Worm (Caenorhabditis elegans) whole organism, L2 larva: ENCODE data around the gene T24C4.3.

ENCODE experiments used
- C34F6.9 ChIP-seq: fragments of 150-350 bp; optimal IDR thresholded peaks from 2 replicates; lab custom pipeline; 2014; ENCODE audit warnings: missing biosample characterization, missing genetic modification characterization
- F13H6.1 ChIP-seq: sonication (generic microtip); optimal IDR thresholded peaks from 2 replicates; lab custom pipeline; 2016; ENCODE audit warnings: missing genetic modification characterization, missing compliant biosample characterization
- R02D3.7 ChIP-seq: fragments of 150-350 bp; optimal IDR thresholded peaks from 2 replicates; lab custom pipeline; 2014; ENCODE audit warnings: missing biosample characterization, missing genetic modification characterization
- Y55F3AM.14 ChIP-seq: fragments of 200-800 bp; sonication (Bioruptor generic); optimal IDR thresholded peaks from 2 replicates; lab custom pipeline; 2018; ENCODE audit warnings: mild to moderate bottlenecking, missing genetic modification characterization, missing compliant biosample characterization
- ZK546.5 ChIP-seq: sonication (generic microtip); optimal IDR thresholded peaks from 2 replicates; lab custom pipeline; 2017; ENCODE audit warnings: missing biosample characterization, missing genetic modification characterization
- alr-1 ChIP-seq: fragments of 150-350 bp; optimal IDR thresholded peaks from 2 replicates; lab custom pipeline; 2014; ENCODE audit warnings: missing biosample characterization, missing genetic modification characterization
- ama-1 ChIP-seq: fragments of 150-350 bp; optimal IDR thresholded peaks from 2 replicates; lab custom pipeline; 2018; ENCODE audit warnings: inconsistent platforms
- blmp-1 ChIP-seq: sonication (generic microtip); optimal IDR thresholded peaks from 2 replicates; lab custom pipeline; 2017; ENCODE audit warnings: missing genetic modification characterization, mild to moderate bottlenecking, missing compliant biosample characterization, antibody characterized with exemption, moderate library complexity; ENCODE audit not compliant: insufficient read depth
- ceh-82 ChIP-seq: fragments of 150-350 bp; optimal IDR thresholded peaks from 2 replicates; lab custom pipeline; 2014; ENCODE audit warnings: missing biosample characterization, missing genetic modification characterization
- crh-2 ChIP-seq: sonication (generic microtip); optimal IDR thresholded peaks from 2 replicates; lab custom pipeline; 2017; ENCODE audit warnings: missing biosample characterization, missing genetic modification characterization
- dmd-4 ChIP-seq: sonication (generic microtip); optimal IDR thresholded peaks from 2 replicates; lab custom pipeline; 2017; ENCODE audit warnings: missing biosample characterization, missing genetic modification characterization
- egl-27 ChIP-seq: sonication (generic microtip); optimal IDR thresholded peaks from 3 replicates; lab custom pipeline; 2017; ENCODE audit warnings: missing biosample characterization, missing genetic modification reagents, missing genetic modification characterization
- elt-1 ChIP-seq: fragments of 150-350 bp; optimal IDR thresholded peaks from 2 replicates; lab custom pipeline; 2014; ENCODE audit warnings: missing biosample characterization, missing genetic modification characterization
- elt-3 ChIP-seq: sonication (generic microtip); optimal IDR thresholded peaks from 2 replicates; lab custom pipeline; 2017; ENCODE audit warnings: missing biosample characterization, missing genetic modification characterization
- fos-1 ChIP-seq: fragments of 150-350 bp; optimal IDR thresholded peaks from 2 replicates; lab custom pipeline; 2014; ENCODE audit warnings: missing biosample characterization, missing genetic modification characterization
- lin-11 ChIP-seq: fragments of 150-350 bp; sonication (generic microtip); optimal IDR thresholded peaks from 2 replicates; lab custom pipeline; 2014; ENCODE audit warnings: missing biosample characterization, missing genetic modification characterization, inconsistent platforms, mixed read lengths
- lin-13 ChIP-seq: fragments of 150-350 bp; optimal IDR thresholded peaks from 2 replicates; lab custom pipeline; 2014; ENCODE audit warnings: missing biosample characterization, missing genetic modification reagents, missing genetic modification characterization
- lin-39 ChIP-seq: fragments of 150-350 bp; optimal IDR thresholded peaks from 2 replicates; lab custom pipeline; 2014; ENCODE audit warnings: missing biosample characterization, missing genetic modification reagents, missing genetic modification characterization
- lsy-2 ChIP-seq, 2 experiments: fragments of 150-350 bp in 1 of 2; sonication (generic microtip) in 1 of 2; optimal IDR thresholded peaks; 2 replicates each; lab custom pipeline; 2014 to 2017; ENCODE audit warnings: missing biosample characterization in 2 of 2, missing genetic modification characterization in 2 of 2
- mab-5 ChIP-seq: fragments of 150-350 bp; optimal IDR thresholded peaks from 2 replicates; lab custom pipeline; 2014; ENCODE audit warnings: missing biosample characterization, missing genetic modification characterization
- mdl-1 ChIP-seq, 2 experiments: fragments of 150-350 bp in 1 of 2; sonication (generic microtip) in 1 of 2; optimal IDR thresholded peaks; 2 replicates each; lab custom pipeline; 2017; ENCODE audit warnings: missing biosample characterization in 2 of 2, missing genetic modification characterization in 2 of 2
- nhr-11 ChIP-seq: fragments of 150-350 bp; optimal IDR thresholded peaks from 2 replicates; lab custom pipeline; 2014; ENCODE audit warnings: missing biosample characterization, missing genetic modification characterization
- nhr-12 ChIP-seq: fragments of 150-350 bp; optimal IDR thresholded peaks from 2 replicates; lab custom pipeline; 2014; ENCODE audit warnings: missing biosample characterization, missing genetic modification characterization
- nhr-129 ChIP-seq: fragments of 150-350 bp; optimal IDR thresholded peaks from 2 replicates; lab custom pipeline; 2014; ENCODE audit warnings: missing biosample characterization, missing genetic modification characterization
- nhr-21 ChIP-seq: fragments of 150-350 bp; optimal IDR thresholded peaks from 2 replicates; lab custom pipeline; 2014; ENCODE audit warnings: missing biosample characterization, missing genetic modification characterization
- nhr-23 ChIP-seq: fragments of 150-350 bp; optimal IDR thresholded peaks from 2 replicates; lab custom pipeline; 2014; ENCODE audit warnings: missing biosample characterization, missing genetic modification reagents, missing genetic modification characterization
- nhr-237 ChIP-seq: fragments of 150-350 bp; optimal IDR thresholded peaks from 2 replicates; lab custom pipeline; 2014; ENCODE audit warnings: missing biosample characterization, missing genetic modification characterization
- nhr-25 ChIP-seq: fragments of 150-350 bp; sonication (generic microtip); optimal IDR thresholded peaks from 3 replicates; lab custom pipeline; 2014; ENCODE audit warnings: missing biosample characterization, missing genetic modification characterization
- nhr-6 ChIP-seq: fragments of 150-350 bp; optimal IDR thresholded peaks from 2 replicates; lab custom pipeline; 2014; ENCODE audit warnings: missing biosample characterization, missing genetic modification characterization
- nhr-77 ChIP-seq: fragments of 150-350 bp; optimal IDR thresholded peaks from 2 replicates; lab custom pipeline; 2014; ENCODE audit warnings: missing biosample characterization, missing genetic modification characterization
- peb-1 ChIP-seq: fragments of 150-350 bp; optimal IDR thresholded peaks from 2 replicates; lab custom pipeline; 2014; ENCODE audit warnings: missing biosample characterization, missing genetic modification characterization
- sem-4 ChIP-seq: fragments of 150-350 bp; optimal IDR thresholded peaks from 2 replicates; lab custom pipeline; 2014; ENCODE audit warnings: missing biosample characterization, missing genetic modification reagents, missing genetic modification characterization
- skn-1 ChIP-seq: sonication (generic microtip); optimal IDR thresholded peaks from 2 replicates; lab custom pipeline; 2017; ENCODE audit warnings: missing biosample characterization, missing genetic modification characterization
- sma-9 ChIP-seq, 2 experiments: fragments of 150-350 bp in 1 of 2; sonication (generic microtip) in 1 of 2; optimal IDR thresholded peaks; 2 replicates each; lab custom pipeline; 2014 to 2016; ENCODE audit warnings: missing genetic modification characterization in 2 of 2, mild to moderate bottlenecking in 1 of 2, missing biosample characterization in 1 of 2, missing compliant biosample characterization in 1 of 2, missing genetic modification reagents in 1 of 2, moderate library complexity in 1 of 2
- unc-39 ChIP-seq: fragments of 150-350 bp; optimal IDR thresholded peaks from 2 replicates; lab custom pipeline; 2014; ENCODE audit warnings: missing biosample characterization, missing genetic modification characterization
- unc-55 ChIP-seq: fragments of 150-350 bp; sonication (generic microtip); optimal IDR thresholded peaks from 3 replicates; lab custom pipeline; 2014; ENCODE audit warnings: missing biosample characterization, missing genetic modification reagents, missing genetic modification characterization
- unc-62 ChIP-seq: fragments of 150-350 bp; optimal IDR thresholded peaks from 2 replicates; lab custom pipeline; 2014; ENCODE audit warnings: missing biosample characterization, missing genetic modification reagents, missing genetic modification characterization
- zag-1 ChIP-seq: fragments of 150-350 bp; optimal IDR thresholded peaks from 2 replicates; lab custom pipeline; 2014; ENCODE audit warnings: missing biosample characterization, missing genetic modification characterization
- ztf-1 ChIP-seq: fragments of 200-800 bp; sonication (Bioruptor generic); conservative IDR thresholded peaks from 2 replicates; pipeline ENCODE4 v1.3.6; 2022; ENCODE audit warnings: missing genetic modification characterization, missing compliant biosample characterization
- ztf-11 ChIP-seq: sonication (generic microtip); optimal IDR thresholded peaks from 2 replicates; lab custom pipeline; 2017; ENCODE audit warnings: missing biosample characterization, missing genetic modification characterization
- ztf-4 ChIP-seq: fragments of 150-350 bp; optimal IDR thresholded peaks from 2 replicates; lab custom pipeline; 2014; ENCODE audit warnings: missing biosample characterization, missing genetic modification characterization

The T24C4.3 gene

DNA sequence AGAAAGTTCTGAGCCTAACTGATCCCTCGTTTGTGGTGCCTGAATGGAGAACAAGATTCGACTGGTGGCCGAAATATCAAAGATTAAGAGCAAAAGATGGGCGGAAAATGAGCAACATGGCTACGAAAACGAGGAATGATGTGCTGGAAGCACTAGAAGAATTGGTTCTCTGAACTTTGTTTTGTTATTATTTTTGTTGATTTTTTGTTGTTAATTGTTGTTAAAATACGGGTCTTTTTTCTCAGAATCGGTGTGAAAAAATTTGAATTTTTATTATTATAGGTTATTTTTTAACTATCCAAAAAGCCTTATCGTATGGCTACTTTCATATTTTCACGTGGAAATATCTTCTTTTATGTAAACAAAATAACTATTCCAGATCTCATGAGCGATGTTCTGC lies 16.0 kb downstream of the T24C4.3 start, which contains the start of gene K02F3.12:
Gene K02F3.12, plus strand, starts transcription at position 301 of the 400 bp plus-strand sequence.
- TF ChIP-seq nhr-25 (no peak), ztf-11 (tag; lab: Kevin White, UChicago) (no peak), nhr-21 (tag; lab: Kevin White, UChicago) (no peak), lin-11 (tag; lab: Kevin White, UChicago) (no peak), nhr-11 (tag; lab: Kevin White, UChicago) (no peak), ZK546.5 (tag; lab: Kevin White, UChicago) (no peak), nhr-12 (no peak), sma-9 (GFP tag; optimal IDR thresholded peaks at IDR 0.05; lab: Kevin White, UChicago) (no peak), sma-9 (tag; optimal IDR thresholded peaks at IDR 0.05; lab: Kevin White, UChicago) (no peak), lin-39 (tag; lab: Kevin White, UChicago) (no peak), fos-1 (no peak), nhr-77 (tag; lab: Kevin White, UChicago) (no peak)

- TF ChIP-seq lin-11 (tag; lab: Kevin White, UChicago) (no peak), mdl-1 (tag; optimal IDR thresholded peaks at IDR 0.05; lab: Kevin White, UChicago) (no peak), skn-1 (no peak), lin-13 (GFP tag; lab: Kevin White, UChicago) (no peak), lsy-2 (tag; optimal IDR thresholded peaks at IDR 0.05; lab: Kevin White, UChicago) (peak in 1 of 2 experiments; percentile 25), nhr-11 (tag; lab: Kevin White, UChicago) (no peak), alr-1 (tag; lab: Kevin White, UChicago) (no peak), C34F6.9 (peak; percentile 30), unc-55 (GFP tag; lab: Kevin White, UChicago) (peak; percentile 41), blmp-1 (tag; lab: Kevin White, UChicago) (peak; percentile 37)
Measured at ce11 chrIII:853859-854359, 18.4 kb downstream of the T24C4.3 start, which contains the start of the genes rnp-5 and tag-51. rnp-5 (minus strand) TSS chrIII:853909. tag-51 (plus strand) TSS chrIII:854221.

ce11 chrIII:853414-853813 lies 18.9 kb downstream of the T24C4.3 start:
- TF ChIP-seq elt-3 (tag; lab: Kevin White, UChicago) = no peak
- TF ChIP-seq, all 48 proteins: peak for 0

DNA sequence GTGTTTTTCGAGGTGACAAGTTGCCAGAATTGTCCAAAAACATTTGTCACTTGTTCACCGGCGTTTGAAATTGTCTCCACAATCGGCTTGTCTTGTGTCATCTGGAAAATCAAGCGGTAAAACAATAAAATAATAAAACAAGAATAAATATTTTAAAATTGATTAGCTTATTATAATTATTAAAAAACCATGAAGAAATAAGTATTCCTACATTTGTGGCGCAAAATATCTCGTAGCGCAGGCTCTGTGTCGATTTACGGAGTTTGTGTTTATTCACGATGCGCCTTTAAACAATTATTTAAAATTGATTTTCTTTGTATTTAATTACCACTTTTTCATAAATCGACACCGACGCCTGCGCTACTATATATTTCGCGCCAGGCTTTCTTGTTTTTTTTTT lies 20.0 kb downstream of the T24C4.3 start, which contains the start of gene moma-1:
Gene moma-1, minus strand, starts transcription at position 101 of the 400 bp plus-strand sequence.
- TF ChIP-seq C34F6.9 (no peak), unc-55 (GFP tag; lab: Kevin White, UChicago) (no peak), ztf-4 (tag; lab: Kevin White, UChicago) (no peak), sma-9 (GFP tag; optimal IDR thresholded peaks at IDR 0.05; lab: Kevin White, UChicago) (no peak), sma-9 (tag; optimal IDR thresholded peaks at IDR 0.05; lab: Kevin White, UChicago) (no peak), ceh-82 (tag; lab: Kevin White, UChicago) (no peak), mab-5 (no peak), lin-39 (tag; lab: Kevin White, UChicago) (no peak), egl-27 (no peak), sem-4 (no peak), fos-1 (no peak), ztf-11 (tag; lab: Kevin White, UChicago) (no peak), nhr-237 (no peak)

ce11 chrIII:845485-845884 lies 26.8 kb downstream of the T24C4.3 start, which contains the start of gene K02F3.2:
K02F3.2 (plus strand) TSS chrIII:845841.
- TF ChIP-seq mdl-1 (tag; optimal IDR thresholded peaks at IDR 0.05; lab: Kevin White, UChicago) = peak in 1 of 2 experiments; percentile 51
- TF ChIP-seq dmd-4 (tag; lab: Kevin White, UChicago) = no peak
- TF ChIP-seq ZK546.5 (tag; lab: Kevin White, UChicago) = no peak
- no peak for TF ChIP-seq nhr-77 (tag; lab: Kevin White, UChicago)
- no peak for TF ChIP-seq unc-62 (GFP tag; lab: Kevin White, UChicago)
- no peak for TF ChIP-seq zag-1 (tag; lab: Kevin White, UChicago)
- TF ChIP-seq ztf-4 (tag; lab: Kevin White, UChicago) = no peak
- TF ChIP-seq mab-5 = no peak
- TF ChIP-seq nhr-11 (tag; lab: Kevin White, UChicago) = no peak
- peak; percentile 47 for TF ChIP-seq fos-1
- no peak for TF ChIP-seq alr-1 (tag; lab: Kevin White, UChicago)
- peak; percentile 92 for TF ChIP-seq nhr-21 (tag; lab: Kevin White, UChicago)
- no peak for TF ChIP-seq elt-3 (tag; lab: Kevin White, UChicago)
- no peak for TF ChIP-seq nhr-237
- no peak for TF ChIP-seq skn-1
- peak; percentile 66 for TF ChIP-seq nhr-129 (tag; lab: Kevin White, UChicago)
- TF ChIP-seq nhr-6 (tag; lab: Kevin White, UChicago) = no peak
- no peak for TF ChIP-seq ztf-1
- TF ChIP-seq elt-1 (tag; lab: Kevin White, UChicago) = no peak
- no peak for TF ChIP-seq Y55F3AM.14 (GFP tag; lab: Kevin White, UChicago)
- peak; percentile 13 to 66 for TF ChIP-seq lsy-2 (tag; optimal IDR thresholded peaks at IDR 0.05; lab: Kevin White, UChicago)
- peak; percentile 42 for TF ChIP-seq blmp-1 (tag; lab: Kevin White, UChicago)
- TF ChIP-seq unc-55 (GFP tag; lab: Kevin White, UChicago) = peak; percentile 87
- TF ChIP-seq nhr-23 (tag; lab: Kevin White, UChicago) = no peak
- TF ChIP-seq sma-9 (GFP tag; optimal IDR thresholded peaks at IDR 0.05; lab: Kevin White, UChicago) = peak; percentile 83
- TF ChIP-seq sma-9 (tag; optimal IDR thresholded peaks at IDR 0.05; lab: Kevin White, UChicago) = no peak
- TF ChIP-seq peb-1 (tag; lab: Kevin White, UChicago) = no peak
- no peak for TF ChIP-seq unc-39
- TF ChIP-seq ama-1 = no peak
- no peak for TF ChIP-seq R02D3.7 (tag; lab: Kevin White, UChicago)
- TF ChIP-seq crh-2 (tag; lab: Kevin White, UChicago) = peak; percentile 73
- TF ChIP-seq lin-11 (tag; lab: Kevin White, UChicago) = no peak
- peak; percentile 69 for TF ChIP-seq nhr-25
- peak; percentile 2 for TF ChIP-seq F13H6.1 (tag; lab: Kevin White, UChicago)
